Worm (Caenorhabditis elegans) whole organism, mixed stage, embryonic: Measurements from ENCODE around the gene Y75B7B.2.

Experiments
- blmp-1 ChIP-seq: fragments of 150-350 bp; optimal IDR thresholded peaks from 2 replicates; lab custom pipeline; 2014; ENCODE audit warnings: missing biosample characterization, missing genetic modification characterization
- ceh-83 ChIP-seq: fragments of 200-800 bp; sonication (Bioruptor generic); optimal IDR thresholded peaks from 2 replicates; lab custom pipeline; 2018; ENCODE audit warnings: mild to moderate bottlenecking, missing genetic modification characterization, missing compliant biosample characterization
- elt-3 ChIP-seq: fragments of 150-350 bp; optimal IDR thresholded peaks from 2 replicates; lab custom pipeline; 2014; ENCODE audit warnings: missing biosample characterization, missing genetic modification characterization
- lsy-2 ChIP-seq: fragments of 150-350 bp; optimal IDR thresholded peaks from 2 replicates; lab custom pipeline; 2014; ENCODE audit warnings: missing biosample characterization, missing genetic modification characterization
- mep-1 ChIP-seq: fragments of 150-350 bp; optimal IDR thresholded peaks from 2 replicates; lab custom pipeline; 2017; ENCODE audit warnings: missing biosample characterization, missing genetic modification reagents, missing genetic modification characterization, inconsistent platforms
- nhr-12 ChIP-seq: fragments of 150-350 bp; optimal IDR thresholded peaks from 2 replicates; lab custom pipeline; 2014; ENCODE audit warnings: missing biosample characterization, missing genetic modification characterization
- nhr-237 ChIP-seq: fragments of 150-350 bp; optimal IDR thresholded peaks from 2 replicates; lab custom pipeline; 2014; ENCODE audit warnings: missing biosample characterization, missing genetic modification characterization
- nhr-28 ChIP-seq: fragments of 150-350 bp; optimal IDR thresholded peaks from 2 replicates; lab custom pipeline; 2014; ENCODE audit warnings: missing biosample characterization, missing genetic modification characterization
- pha-4 ChIP-seq: fragments of 150-350 bp; optimal IDR thresholded peaks from 2 replicates; lab custom pipeline; 2018; ENCODE audit warnings: missing biosample characterization, missing genetic modification reagents, missing genetic modification characterization
- sptf-1 ChIP-seq: sonication (generic microtip); optimal IDR thresholded peaks from 2 replicates; lab custom pipeline; 2017; ENCODE audit warnings: mild to moderate bottlenecking, missing genetic modification characterization, moderate library complexity, missing compliant biosample characterization
- tbx-8 ChIP-seq: fragments of 200-800 bp; sonication (Bioruptor generic); optimal IDR thresholded peaks from 2 replicates; lab custom pipeline; 2018; ENCODE audit warnings: mild to moderate bottlenecking, missing genetic modification characterization, moderate library complexity, missing compliant biosample characterization
- unc-62 ChIP-seq: fragments of 150-350 bp; optimal IDR thresholded peaks from 2 replicates; lab custom pipeline; 2014; ENCODE audit warnings: missing biosample characterization, missing genetic modification reagents, missing genetic modification characterization
- ztf-11 ChIP-seq: fragments of 150-350 bp; optimal IDR thresholded peaks from 2 replicates; lab custom pipeline; 2014; ENCODE audit warnings: missing biosample characterization, missing genetic modification characterization

DNA sequence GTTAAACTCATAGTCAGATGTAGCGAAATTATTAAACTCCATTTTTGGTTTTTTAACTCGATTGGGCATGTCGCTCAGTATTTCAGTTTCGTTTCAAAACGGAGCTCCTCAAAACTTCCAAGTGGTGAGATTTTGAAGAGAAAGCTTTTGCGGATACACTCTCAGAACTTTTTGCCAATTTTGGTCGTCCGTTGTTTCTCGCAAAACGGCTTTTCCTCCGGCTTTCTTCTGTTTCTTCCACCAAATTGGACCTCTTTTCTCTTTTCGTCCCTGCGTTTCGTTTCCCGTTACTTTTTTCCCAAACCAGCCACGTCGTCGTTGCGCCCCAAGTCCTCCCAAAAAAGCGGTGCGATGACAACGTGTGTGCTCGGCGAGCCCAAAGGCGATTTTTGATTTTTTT, 15.8 kb downstream of the Y75B7B.2 start, which contains the start of gene C39F7.1:
- TF ChIP-seq nhr-28 (tag; lab: Kevin White, UChicago) (no peak), nhr-237 (tag; lab: Kevin White, UChicago) (no peak), lsy-2 (tag; lab: Kevin White, UChicago) (no peak), ztf-11 (tag; lab: Kevin White, UChicago) (no peak), sptf-1 (tag; lab: Kevin White, UChicago) (no peak), nhr-12 (tag; lab: Kevin White, UChicago) (no peak), tbx-8 (GFP tag; lab: Kevin White, UChicago) (no peak), elt-3 (tag; lab: Kevin White, UChicago) (no peak), ceh-83 (GFP tag; lab: Kevin White, UChicago) (no peak), pha-4 (tag; lab: Kevin White, UChicago) (no peak), mep-1 (tag; lab: Kevin White, UChicago) (no peak), unc-62 (GFP tag; lab: Kevin White, UChicago) (no peak), blmp-1 (no peak)
